Worm (Caenorhabditis elegans): ENCODE results near the gene ragc-1.

Gene ragc-1

DNA sequence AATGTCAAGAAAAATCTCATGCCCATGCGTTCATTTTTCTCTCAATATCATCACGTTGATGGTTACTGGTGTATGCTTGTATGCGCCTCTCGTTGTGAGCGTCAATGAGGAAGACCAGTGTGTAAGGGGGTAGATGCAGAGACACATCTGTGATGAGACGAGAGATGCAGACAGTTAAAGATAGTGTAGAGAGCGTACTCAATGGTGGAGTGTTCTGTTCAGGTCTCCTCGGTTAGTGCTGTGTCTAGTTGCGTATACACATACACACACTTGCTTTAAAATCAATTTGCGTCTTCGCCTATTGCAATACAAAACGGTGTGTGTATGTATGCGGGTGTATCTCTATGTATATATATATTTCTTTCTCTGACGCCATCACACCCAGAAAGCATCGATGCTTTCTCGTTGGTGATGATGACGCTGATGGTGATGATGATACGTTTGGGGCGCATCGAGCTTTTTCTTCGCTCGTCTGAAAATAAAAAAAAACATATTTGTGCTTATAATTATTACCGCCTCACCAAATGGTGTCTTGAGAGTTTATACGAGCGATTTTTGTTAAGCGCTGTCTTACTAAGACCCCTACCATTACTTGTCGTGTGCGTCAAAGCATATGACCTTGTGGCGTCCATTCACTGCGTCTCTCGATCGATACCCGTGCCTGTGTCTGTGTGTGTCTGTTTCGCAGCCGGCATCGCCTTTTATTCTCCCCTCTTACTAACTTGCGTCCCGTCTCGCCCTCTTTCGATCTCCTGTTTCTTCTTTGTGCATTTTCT, 11.1 kb downstream of the ragc-1 start, which contains the start of gene F40F11.3 (continued):
- TF ChIP-seq pag-3 (tag; optimal IDR thresholded peaks at IDR 0.05; ENCODE audit: borderline replicate concordance) (no peak), ceh-14 (tag; optimal IDR thresholded peaks at IDR 0.05) (peak; percentile 36), ref-2 (tag; optimal IDR thresholded peaks at IDR 0.05) (peak; percentile 80), npax-4 (tag; optimal IDR thresholded peaks at IDR 0.05) (no peak), pat-9 (tag; optimal IDR thresholded peaks at IDR 0.05) (peak; percentile 31), pax-1 (tag; optimal IDR thresholded peaks at IDR 0.05) (no peak), hlh-8 (tag; optimal IDR thresholded peaks at IDR 0.05) (peak; percentile 67), K09A11.1 (tag; optimal IDR thresholded peaks at IDR 0.05; ENCODE audit: insufficient read depth) (peak; percentile 1), pros-1 (tag; optimal IDR thresholded peaks at IDR 0.05) (peak; percentile 76), ceh-19 (GFP tag; optimal IDR thresholded peaks at IDR 0.05) (peak; percentile 41), ceh-30 (tag; optimal IDR thresholded peaks at IDR 0.05) (peak; percentile 37), unc-86 (tag; optimal IDR thresholded peaks at IDR 0.05) (no peak), nhr-232 (tag; optimal IDR thresholded peaks at IDR 0.05) (no peak), fkh-10 (GFP tag; optimal IDR thresholded peaks at IDR 0.05) (peak; percentile 61), ahr-1 (tag; optimal IDR thresholded peaks at IDR 0.05) (no peak), unc-55 (GFP tag; optimal IDR thresholded peaks at IDR 0.05) (peak; percentile 86), hlh-15 (tag; optimal IDR thresholded peaks at IDR 0.05) (no peak), ceh-45 (GFP tag; IDR thresholded peaks at IDR 0.05) (no peak)

DNA sequence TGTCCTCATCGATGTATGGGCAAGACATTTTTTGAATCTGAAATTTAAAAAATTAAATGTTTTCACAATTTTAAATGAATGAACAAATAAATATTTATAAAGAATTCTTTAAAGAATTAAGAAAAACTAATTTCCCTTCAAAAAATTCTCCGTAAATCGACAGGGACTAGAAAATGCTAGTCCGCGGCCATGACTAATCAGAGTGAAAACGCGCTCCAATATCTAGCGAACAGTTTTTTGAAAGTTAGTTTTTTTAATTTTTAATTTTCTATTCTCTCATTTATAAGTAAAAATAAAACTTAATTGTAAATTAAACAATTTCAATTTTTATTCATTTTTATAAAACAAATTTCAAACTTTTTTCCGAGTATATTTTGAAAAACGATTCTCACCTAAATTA, 11.9 kb downstream of the ragc-1 start:
- TF ChIP-seq ceh-31 (tag; optimal IDR thresholded peaks at IDR 0.05) (peak; percentile 12), C08G9.2 (tag; optimal IDR thresholded peaks at IDR 0.05) (peak; percentile 55), zip-5 (tag; optimal IDR thresholded peaks at IDR 0.05) (peak; percentile 66), ceh-2 (tag; optimal IDR thresholded peaks at IDR 0.05) (peak; percentile 36), ceh-34 (tag; optimal IDR thresholded peaks at IDR 0.05) (no peak), ets-4 (tag; optimal IDR thresholded peaks at IDR 0.05) (peak; percentile 44), ama-1 (optimal IDR thresholded peaks at IDR 0.05) (no peak), unc-42 (tag; optimal IDR thresholded peaks at IDR 0.05) (no peak), ztf-16 (tag; optimal IDR thresholded peaks at IDR 0.05) (no peak), pros-1 (tag; optimal IDR thresholded peaks at IDR 0.05) (no peak)

DNA sequence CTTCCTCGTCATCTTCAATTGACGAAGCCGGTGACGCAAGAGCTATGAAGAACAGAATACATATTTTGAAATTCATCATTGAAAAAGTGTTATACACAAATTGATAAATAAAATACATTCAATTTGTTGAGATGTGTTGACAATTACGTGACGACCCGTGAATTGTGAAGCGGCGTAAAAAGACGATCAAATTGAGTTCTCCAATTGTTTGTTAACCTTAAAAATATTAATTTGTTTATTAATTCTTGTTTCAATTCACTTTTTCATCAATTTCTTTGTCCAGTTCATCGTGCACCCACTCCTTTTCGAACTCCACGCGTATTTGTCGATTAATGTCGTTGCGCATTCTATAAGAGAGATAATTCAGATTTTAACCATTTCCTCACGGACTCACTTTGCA, 12.6 kb downstream of the ragc-1 start, which contains the start of gene spe-36:
Gene spe-36, minus strand, starts transcription at position 101 of the 400 bp plus-strand sequence.
- TF ChIP-seq ceh-24 (tag; optimal IDR thresholded peaks at IDR 0.05) (no peak), hlh-15 (tag; optimal IDR thresholded peaks at IDR 0.05) (no peak), hlh-30 (tag; optimal IDR thresholded peaks at IDR 0.05; ENCODE audit: insufficient read depth) (no peak)

DNA sequence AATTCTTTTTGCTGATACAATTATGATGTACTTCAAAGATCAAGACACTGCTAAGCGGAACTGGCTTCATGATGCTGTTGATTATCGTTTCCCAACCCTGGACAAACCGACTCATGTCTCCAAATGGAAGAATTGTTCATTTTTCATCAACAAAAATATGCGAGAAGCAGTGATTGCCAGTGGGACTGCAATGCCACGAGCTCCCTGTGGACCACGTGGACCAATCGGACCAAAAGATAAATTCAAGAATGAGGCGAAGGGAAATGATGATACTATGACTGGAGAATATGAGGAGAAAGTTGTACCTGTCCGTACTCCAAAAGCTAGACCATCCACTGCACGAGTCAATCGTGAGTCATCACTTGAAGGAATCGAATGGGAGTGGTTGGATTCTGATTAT, 18.2 kb downstream of the ragc-1 start:
- no peak for TF ChIP-seq elt-4 (tag; optimal IDR thresholded peaks at IDR 0.05)
- TF ChIP-seq pha-2 (tag; optimal IDR thresholded peaks at IDR 0.05): no peak
- no peak for TF ChIP-seq unc-3 (GFP tag; conservative IDR thresholded peaks at IDR 0.05)
- no peak for TF ChIP-seq unc-3 (tag; optimal IDR thresholded peaks at IDR 0.05)
- no peak for TF ChIP-seq pha-4 (tag; optimal IDR thresholded peaks at IDR 0.05)
- TF ChIP-seq hlh-8 (tag; optimal IDR thresholded peaks at IDR 0.05): no peak
- no peak for TF ChIP-seq fax-1 (tag; optimal IDR thresholded peaks at IDR 0.05)
- TF ChIP-seq zip-5 (tag; optimal IDR thresholded peaks at IDR 0.05): no peak
- no peak for TF ChIP-seq fkh-6 (tag; optimal IDR thresholded peaks at IDR 0.05)
- no peak for TF ChIP-seq pros-1 (tag; optimal IDR thresholded peaks at IDR 0.05)
- no peak for TF ChIP-seq hlh-30 (tag; optimal IDR thresholded peaks at IDR 0.05; ENCODE audit: insufficient read depth)
- TF ChIP-seq hlh-13 (GFP tag; optimal IDR thresholded peaks at IDR 0.05): no peak
- TF ChIP-seq gmeb-2 (tag; optimal IDR thresholded peaks at IDR 0.05): no peak
- TF ChIP-seq ceh-22 (tag; optimal IDR thresholded peaks at IDR 0.05): no peak
- no peak for TF ChIP-seq ceh-19 (GFP tag; optimal IDR thresholded peaks at IDR 0.05)
- TF ChIP-seq nhr-232 (tag; optimal IDR thresholded peaks at IDR 0.05): no peak

Data from whole organism, late embryonic.